Worm (Caenorhabditis elegans) whole organism, L4 larva: ENCODE measurements around the gene eppl-1.

Experiments used
- Y48G9A.11 ChIP-seq: fragments of 200-800 bp; sonication (Bioruptor generic); IDR thresholded peaks from 2 replicates; pipeline ENCODE4 v1.3.6; 2022; ENCODE audit warnings: missing genetic modification reagents, missing genetic modification characterization, missing compliant biosample characterization
- ZK546.5 ChIP-seq, 2 experiments: sonication (generic microtip); optimal IDR thresholded peaks; 2 replicates each; lab custom pipeline; 2017; ENCODE audit warnings: missing biosample characterization in 2 of 2, missing genetic modification characterization in 2 of 2
- aly-2 ChIP-seq: sonication (generic microtip); optimal IDR thresholded peaks from 2 replicates; lab custom pipeline; 2018; ENCODE audit warnings: missing biosample characterization, missing genetic modification characterization
- ama-1 ChIP-seq: fragments of 150-350 bp; optimal IDR thresholded peaks from 2 replicates; lab custom pipeline; 2014; ENCODE audit warnings: inconsistent platforms, mixed read lengths
- daf-12 ChIP-seq: fragments of 150-350 bp; optimal IDR thresholded peaks from 2 replicates; lab custom pipeline; 2014; ENCODE audit warnings: missing biosample characterization, missing genetic modification reagents, missing genetic modification characterization
- dpl-1 ChIP-seq: fragments of 150-350 bp; optimal IDR thresholded peaks from 2 replicates; lab custom pipeline; 2014; ENCODE audit warnings: missing biosample characterization, missing genetic modification reagents, missing genetic modification characterization
- egl-27 ChIP-seq: sonication (generic microtip); optimal IDR thresholded peaks from 3 replicates; lab custom pipeline; 2017; ENCODE audit warnings: missing biosample characterization, missing genetic modification reagents, missing genetic modification characterization
- lin-15B ChIP-seq: fragments of 150-350 bp; sonication (generic microtip); optimal IDR thresholded peaks from 3 replicates; lab custom pipeline; 2014; ENCODE audit warnings: missing biosample characterization, missing genetic modification characterization
- lir-3 ChIP-seq: sonication (generic microtip); optimal IDR thresholded peaks from 2 replicates; lab custom pipeline; 2016; ENCODE audit warnings: mild to moderate bottlenecking, missing genetic modification characterization, missing compliant biosample characterization
- mxl-3 ChIP-seq: fragments of 200-800 bp; sonication (Bioruptor generic); optimal IDR thresholded peaks from 2 replicates; lab custom pipeline; 2018; ENCODE audit warnings: mild to moderate bottlenecking, missing genetic modification characterization, missing compliant biosample characterization
- nhr-25 ChIP-seq: sonication (generic microtip); optimal IDR thresholded peaks from 2 replicates; lab custom pipeline; 2017; ENCODE audit warnings: missing genetic modification characterization, mild to moderate bottlenecking, missing compliant biosample characterization, antibody characterized with exemption, moderate library complexity, borderline replicate concordance; ENCODE audit not compliant: insufficient read depth
- nhr-76 ChIP-seq: fragments of 150-350 bp; optimal IDR thresholded peaks from 2 replicates; lab custom pipeline; 2014; ENCODE audit warnings: missing biosample characterization, missing genetic modification characterization
- unc-62 ChIP-seq, 3 experiments: fragments of 150-350 bp in 1 of 3; sonication (generic microtip); optimal IDR thresholded peaks in 2 of 3; peaks in 1 of 3; 1 replicate in 1 of 3; 2 replicates in 2 of 3; lab custom pipeline; 2014 to 2017; ENCODE audit warnings: missing biosample characterization in 3 of 3, missing genetic modification characterization in 3 of 3, missing genetic modification reagents in 3 of 3, missing genotype in 1 of 3

ce11 chrIV:8476166-8476565 lies 24.6 kb upstream of the eppl-1 start:
- no peak for TF ChIP-seq Y48G9A.11 (GFP tag; lab: Robert Waterston, UW)
- TF ChIP-seq lir-3 (tag; lab: Kevin White, UChicago), result no peak
- no peak for TF ChIP-seq ama-1 (lab: Kevin White, UChicago)
- TF ChIP-seq lin-15B, result no peak
- no peak for TF ChIP-seq egl-27 (tag; lab: Kevin White, UChicago)
- no peak for TF ChIP-seq daf-12 (tag; lab: Kevin White, UChicago)
- TF ChIP-seq nhr-76 (tag; lab: Kevin White, UChicago), result no peak
- no peak for TF ChIP-seq unc-62 (GFP tag; optimal IDR thresholded peaks at IDR 0.05 in 1 of 2; lab: Kevin White, UChicago)
- TF ChIP-seq unc-62 (tag; optimal IDR thresholded peaks at IDR 0.05; lab: Kevin White, UChicago), result no peak
- TF ChIP-seq ZK546.5 (tag; optimal IDR thresholded peaks at IDR 0.05; lab: Kevin White, UChicago), result no peak
- TF ChIP-seq aly-2 (tag; lab: Kevin White, UChicago), result no peak
- no peak for TF ChIP-seq mxl-3 (GFP tag; lab: Kevin White, UChicago)
- TF ChIP-seq dpl-1 (GFP tag; lab: Kevin White, UChicago), result no peak
- no peak for TF ChIP-seq nhr-25 (tag; lab: Kevin White, UChicago)
